Worm (Caenorhabditis elegans) whole organism, young adult: ENCODE data around the gene tif-1A.

ENCODE experiments used
- D2030.7 ChIP-seq: fragments of 200-800 bp; sonication (Bioruptor generic); IDR thresholded peaks from 2 replicates; pipeline ENCODE4 v1.3.6; 2022; ENCODE audit warnings: missing genetic modification reagents, missing genetic modification characterization, missing compliant biosample characterization
- aptf-2 ChIP-seq: fragments of 200-800 bp; sonication (Bioruptor generic); conservative IDR thresholded peaks from 2 replicates; pipeline ENCODE4 v1.3.6; 2022; ENCODE audit warnings: missing genetic modification reagents, missing genetic modification characterization, missing compliant biosample characterization
- let-607 ChIP-seq, 2 experiments: fragments of 200-800 bp in 1 of 2; sonication (Bioruptor generic) in 1 of 2; sonication (generic microtip) in 1 of 2; optimal IDR thresholded peaks; 2 replicates each; lab custom pipeline; 2016 to 2018; ENCODE audit warnings: mild to moderate bottlenecking in 2 of 2, missing compliant biosample characterization in 2 of 2, missing genetic modification characterization in 2 of 2, moderate library complexity in 2 of 2, missing genotype in 1 of 2
- lsl-1 ChIP-seq: fragments of 200-800 bp; sonication (Bioruptor generic); optimal IDR thresholded peaks from 2 replicates; lab custom pipeline; 2018; ENCODE audit warnings: mild to moderate bottlenecking, missing genetic modification characterization, moderate library complexity, missing compliant biosample characterization
- snpc-4 ChIP-seq, 5 experiments: fragments of 150-350 bp in 1 of 5; sonication (generic microtip) in 4 of 5; optimal IDR thresholded peaks; 2 replicates each; lab custom pipeline; 2014 to 2018; ENCODE audit warnings: missing genetic modification characterization in 5 of 5, missing biosample characterization in 3 of 5, antibody characterized with exemption in 2 of 5, mild to moderate bottlenecking in 2 of 5, missing compliant biosample characterization in 2 of 5, missing genotype in 2 of 5, moderate library complexity in 2 of 5, missing genetic modification reagents in 1 of 5
- unc-62 ChIP-seq: fragments of 150-350 bp; optimal IDR thresholded peaks from 2 replicates; lab custom pipeline; 2014; ENCODE audit warnings: missing biosample characterization, missing genetic modification reagents, missing genetic modification characterization

ce11 chrIII:4028061-4028460 lies 24.1 kb upstream of the tif-1A start, which contains the start of gene T02C12.5:
- TF ChIP-seq D2030.7 (no peak), let-607 (tag; optimal IDR thresholded peaks at IDR 0.05; lab: Kevin White, UChicago) (no peak), lsl-1 (no peak), aptf-2 (no peak), snpc-4 (GFP tag; optimal IDR thresholded peaks at IDR 0.05; lab: Kevin White, UChicago) (no peak), snpc-4 (tag; optimal IDR thresholded peaks at IDR 0.05; lab: Kevin White, UChicago) (no peak), unc-62 (GFP tag; lab: Kevin White, UChicago) (no peak)
